Fruit fly (Drosophila melanogaster) whole organism, wandering third instar larva: ENCODE data around the gene Pgm1.

Experiments used
- Dif ChIP-seq: fragments of 200-275, 200-300 bp; sonication (Bioruptor generic); optimal IDR thresholded peaks from 2 replicates; lab custom pipeline; 2018; ENCODE audit warnings: missing biosample characterization, missing genetic modification characterization; ENCODE audit not compliant: partially characterized antibody
- Mio ChIP-seq: sonication (Bioruptor generic); optimal IDR thresholded peaks from 2 replicates; lab custom pipeline; 2016; ENCODE audit warnings: missing biosample characterization, missing genetic modification characterization
- Rel ChIP-seq, 2 experiments: fragments of 200-800 bp; sonication (Bioruptor generic) in 1 of 2; optimal IDR thresholded peaks; 2 replicates in 1 of 2; 3 replicates in 1 of 2; lab custom pipeline; 2016 to 2019; ENCODE audit warnings: mild to moderate bottlenecking in 2 of 2, missing biosample characterization in 2 of 2, missing genetic modification characterization in 2 of 2, moderate library complexity in 1 of 2
- Vsx2 ChIP-seq: fragments of 200-300, 225-300 bp; sonication (Bioruptor generic); optimal IDR thresholded peaks from 2 replicates; lab custom pipeline; 2018; ENCODE audit warnings: missing biosample characterization, missing genetic modification characterization; ENCODE audit not compliant: partially characterized antibody
- dsf ChIP-seq: sonication (Bioruptor generic); optimal IDR thresholded peaks from 2 replicates; lab custom pipeline; 2016; ENCODE audit warnings: missing biosample characterization, missing genetic modification characterization, borderline replicate concordance
- psq ChIP-seq: fragments of 200-800 bp; sonication (Bioruptor generic); optimal IDR thresholded peaks from 3 replicates; lab custom pipeline; 2017; ENCODE audit warnings: missing biosample characterization, mild to moderate bottlenecking, missing genetic modification characterization, moderate library complexity

dm6 chr3L:16161847-16162556 is 33.7 kb upstream of the Pgm1 start:
- TF ChIP-seq psq = no peak
- no peak for TF ChIP-seq dsf (GFP tag; lab: Kevin White, UChicago)
- TF ChIP-seq Mio (GFP tag; lab: Kevin White, UChicago) = no peak
- TF ChIP-seq Vsx2 (GFP tag; lab: Kevin White, UChicago) = no peak
- no peak for TF ChIP-seq Dif
- no peak for TF ChIP-seq Rel (GFP tag; optimal IDR thresholded peaks at IDR 0.05; lab: Kevin White, UChicago)
- TF ChIP-seq Rel (tag; optimal IDR thresholded peaks at IDR 0.05; lab: Kevin White, UChicago) = no peak
